Fruit fly (Drosophila melanogaster): ENCODE data around the gene inaE.

DNA sequence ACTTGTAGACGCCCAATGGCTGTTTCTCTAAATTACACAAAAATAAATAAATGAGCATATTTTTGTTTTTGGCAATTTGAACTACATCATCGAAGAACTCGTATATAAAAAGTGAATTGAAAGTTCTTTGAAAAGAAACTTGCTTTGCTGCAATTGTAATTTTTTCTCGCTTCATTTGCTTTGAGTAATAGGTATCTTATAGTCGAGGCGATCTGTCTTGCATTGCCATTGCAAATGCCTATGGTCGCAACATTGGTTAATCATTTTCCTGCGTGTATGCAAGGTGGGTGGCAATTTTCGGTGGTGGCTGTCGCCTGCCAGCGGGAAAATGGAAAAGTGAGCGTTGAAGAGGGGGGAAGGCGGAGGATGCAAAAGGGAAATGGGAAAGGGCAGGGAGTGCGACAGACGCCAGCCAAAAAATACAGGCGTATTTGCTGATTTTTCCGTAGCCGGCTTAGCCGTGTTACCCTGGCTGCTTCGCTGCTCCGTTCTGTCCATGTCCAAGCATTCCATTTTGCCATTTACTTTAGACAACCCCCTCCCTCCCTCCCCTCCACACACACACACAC lies 3.9 kb downstream of the inaE start:
- TF ChIP-seq esn (GFP tag; optimal IDR thresholded peaks at IDR 0.05) (no peak), acj6 (GFP tag; optimal IDR thresholded peaks at IDR 0.05) (no peak), achi (GFP tag; optimal IDR thresholded peaks at IDR 0.05) (no peak), dac (GFP tag; optimal IDR thresholded peaks at IDR 0.05) (no peak), Hr38 (GFP tag; optimal IDR thresholded peaks at IDR 0.05) (no peak), Met (GFP tag; optimal IDR thresholded peaks at IDR 0.05) (no peak), fd59A (GFP tag; optimal IDR thresholded peaks at IDR 0.05) (no peak), spab (GFP tag; optimal IDR thresholded peaks at IDR 0.05) (no peak), Sox15 (GFP tag; optimal IDR thresholded peaks at IDR 0.05) (no peak), CG11294 (GFP tag; IDR thresholded peaks at IDR 0.05) (no peak), Gug (GFP tag; IDR thresholded peaks at IDR 0.05) (no peak), OdsH (GFP tag; optimal IDR thresholded peaks at IDR 0.05) (no peak)
